Worm (Caenorhabditis elegans): Measurements from ENCODE around the gene C04F6.9.

DNA sequence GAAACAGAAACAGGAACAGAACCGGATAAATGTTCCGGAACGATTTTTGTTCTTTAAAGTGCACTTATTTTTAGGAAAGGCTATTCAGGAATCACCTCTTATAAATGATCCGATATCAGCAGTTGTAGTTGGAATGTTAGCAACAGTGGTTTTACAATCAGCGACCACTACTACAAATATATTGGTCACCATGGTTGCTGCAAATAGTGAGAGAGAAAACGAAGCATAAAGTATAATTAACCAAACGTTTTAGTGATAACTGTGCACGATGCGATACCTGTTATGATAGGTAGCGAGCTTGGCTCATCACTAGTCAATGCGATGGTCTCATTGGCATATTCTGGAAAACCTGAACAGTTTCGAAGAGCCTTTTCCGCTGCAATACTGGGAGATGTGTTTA lies 32.4 kb upstream of the C04F6.9 start:
- TF ChIP-seq unc-62 (GFP tag; optimal IDR thresholded peaks at IDR 0.05) = no peak
- TF ChIP-seq lin-32 (GFP tag; optimal IDR thresholded peaks at IDR 0.05) = no peak
- TF ChIP-seq lsy-2 (tag; optimal IDR thresholded peaks at IDR 0.05) = no peak
- TF ChIP-seq nhr-76 (tag; optimal IDR thresholded peaks at IDR 0.05) = no peak
- no peak for TF ChIP-seq elt-1 (tag; optimal IDR thresholded peaks at IDR 0.05; ENCODE audit: borderline replicate concordance, insufficient read depth)
- no peak for TF ChIP-seq lin-13 (tag; optimal IDR thresholded peaks at IDR 0.05)
- TF ChIP-seq snpc-4 (tag; optimal IDR thresholded peaks at IDR 0.05) = no peak
- no peak for TF ChIP-seq nhr-237 (tag; optimal IDR thresholded peaks at IDR 0.05)
- TF ChIP-seq unc-120 (tag; optimal IDR thresholded peaks at IDR 0.05; ENCODE audit: poor library complexity, severe bottlenecking) = no peak
- no peak for TF ChIP-seq nhr-12 (tag; optimal IDR thresholded peaks at IDR 0.05)
- no peak for TF ChIP-seq pha-4 (tag; optimal IDR thresholded peaks at IDR 0.05)
- TF ChIP-seq flh-1 (GFP tag; optimal IDR thresholded peaks at IDR 0.05) = no peak
- TF ChIP-seq blmp-1 (tag; optimal IDR thresholded peaks at IDR 0.05) = no peak
- TF ChIP-seq ztf-11 (tag; optimal IDR thresholded peaks at IDR 0.05) = no peak
